Fruit fly (Drosophila melanogaster) whole organism, embryonic: ENCODE results near the gene ND-PDSW.

Source experiments
- Atf-2 ChIP-seq: fragments of 200-800 bp; sonication (Bioruptor generic); optimal IDR thresholded peaks from 2 replicates; lab custom pipeline; 2016; ENCODE audit warnings: missing biosample characterization, missing genetic modification characterization
- CG10209 ChIP-seq: fragments of 200-800 bp; sonication (Bioruptor generic); optimal IDR thresholded peaks from 3 replicates; lab custom pipeline; 2017; ENCODE audit warnings: missing biosample characterization, mild to moderate bottlenecking, missing genetic modification characterization, missing genetic modification reagents
- CG1024 ChIP-seq: fragments of 200-800 bp; sonication (Bioruptor generic); IDR thresholded peaks from 2 replicates; pipeline ENCODE4 v1.3.6; 2022; ENCODE audit warnings: missing biosample characterization, missing genetic modification characterization
- CG10654 ChIP-seq: fragments of 200-800 bp; sonication (Bioruptor generic); optimal IDR thresholded peaks from 2 replicates; lab custom pipeline; 2016; ENCODE audit warnings: missing biosample characterization, missing genetic modification characterization
- CG12236 ChIP-seq: fragments of 200-800 bp; sonication (Bioruptor generic); optimal IDR thresholded peaks from 2 replicates; lab custom pipeline; 2016; ENCODE audit warnings: missing biosample characterization, missing genetic modification characterization
- CG12769 ChIP-seq: fragments of 200-800 bp; sonication (Bioruptor generic); optimal IDR thresholded peaks from 2 replicates; lab custom pipeline; 2019; ENCODE audit warnings: missing biosample characterization, mild to moderate bottlenecking, missing genetic modification characterization, moderate library complexity
- CG13287 ChIP-seq: fragments of 200-800 bp; sonication (Bioruptor generic); IDR thresholded peaks from 2 replicates; pipeline ENCODE4 v1.3.6; 2022; ENCODE audit warnings: missing biosample characterization, missing genetic modification characterization; ENCODE audit not compliant: partially characterized antibody
- CG15011 ChIP-seq: fragments of 200-800 bp; sonication (Bioruptor generic); optimal IDR thresholded peaks from 3 replicates; lab custom pipeline; 2018; ENCODE audit warnings: missing biosample characterization, mild to moderate bottlenecking, missing genetic modification characterization
- CG1647 ChIP-seq: fragments of 200-800 bp; sonication (Bioruptor generic); optimal IDR thresholded peaks from 3 replicates; lab custom pipeline; 2016; ENCODE audit warnings: missing biosample characterization, missing genetic modification characterization
- CG17186 ChIP-seq: fragments of 200-800 bp; sonication (Bioruptor generic); optimal IDR thresholded peaks from 3 replicates; lab custom pipeline; 2017; ENCODE audit warnings: missing biosample characterization, missing genetic modification reagents, missing genetic modification characterization
- CG17328 ChIP-seq: fragments of 200-800 bp; sonication (Bioruptor generic); IDR thresholded peaks from 2 replicates; pipeline ENCODE4 v1.3.6; 2022; ENCODE audit warnings: missing biosample characterization, missing genetic modification characterization
- CG17612 ChIP-seq: fragments of 200-800 bp; sonication (Bioruptor generic); IDR thresholded peaks from 2 replicates; pipeline ENCODE4 v1.3.6; 2022; ENCODE audit warnings: missing biosample characterization, missing genetic modification characterization
- CG18764 ChIP-seq: fragments of 200-800 bp; sonication (Bioruptor generic); optimal IDR thresholded peaks from 3 replicates; lab custom pipeline; 2016; ENCODE audit warnings: missing biosample characterization, missing genetic modification characterization
- CG2120 ChIP-seq: fragments of 200-800 bp; sonication (Bioruptor generic); optimal IDR thresholded peaks from 3 replicates; lab custom pipeline; 2016; ENCODE audit warnings: missing biosample characterization, missing genetic modification characterization
- CG31441 ChIP-seq: fragments of 200-800 bp; sonication (Bioruptor generic); IDR thresholded peaks from 2 replicates; pipeline ENCODE4 v1.3.6; 2022; ENCODE audit warnings: missing biosample characterization, missing genetic modification characterization
- CG6854 ChIP-seq: fragments of 200-800 bp; sonication (Bioruptor generic); optimal IDR thresholded peaks from 3 replicates; lab custom pipeline; 2017; ENCODE audit warnings: missing biosample characterization, mild to moderate bottlenecking, missing genetic modification characterization
- D19B ChIP-seq: fragments of 200-800 bp; sonication (Bioruptor generic); optimal IDR thresholded peaks from 2 replicates; lab custom pipeline; 2017; ENCODE audit warnings: missing biosample characterization, mild to moderate bottlenecking, missing genetic modification characterization
- Dref ChIP-seq: fragments of 200-800 bp; sonication (Bioruptor generic); IDR thresholded peaks from 2 replicates; pipeline ENCODE4 v1.3.6; 2022; ENCODE audit warnings: missing biosample characterization, missing genetic modification characterization
- HLH54F ChIP-seq: fragments of 200-800 bp; sonication (Bioruptor generic); optimal IDR thresholded peaks from 3 replicates; lab custom pipeline; 2016; ENCODE audit warnings: missing biosample characterization, missing genetic modification characterization
- Hmx ChIP-seq: fragments of 200-800 bp; sonication (Bioruptor generic); optimal IDR thresholded peaks from 2 replicates; lab custom pipeline; 2016; ENCODE audit warnings: missing biosample characterization, missing genetic modification characterization
- Hr3 ChIP-seq: fragments of 200-800 bp; sonication (Bioruptor generic); optimal IDR thresholded peaks from 3 replicates; lab custom pipeline; 2016; ENCODE audit warnings: missing biosample characterization, missing genetic modification characterization
- Meics ChIP-seq: fragments of 200-800 bp; sonication (Bioruptor generic); optimal IDR thresholded peaks from 2 replicates; lab custom pipeline; 2017; ENCODE audit warnings: missing biosample characterization, mild to moderate bottlenecking, missing genetic modification characterization
- NFAT ChIP-seq: fragments of 200-800 bp; sonication (Bioruptor generic); IDR thresholded peaks from 2 replicates; pipeline ENCODE4 v1.3.6; 2022; ENCODE audit warnings: missing biosample characterization, missing genetic modification characterization
- Neu2 ChIP-seq: fragments of 200-800 bp; sonication (Bioruptor generic); optimal IDR thresholded peaks from 3 replicates; lab custom pipeline; 2016; ENCODE audit warnings: missing biosample characterization, missing genetic modification characterization, borderline replicate concordance
- Sox102F ChIP-seq: fragments of 200-800 bp; sonication (Bioruptor generic); optimal IDR thresholded peaks from 2 replicates; lab custom pipeline; 2018; ENCODE audit warnings: missing biosample characterization, mild to moderate bottlenecking, missing genetic modification characterization, moderate library complexity
- ab ChIP-seq: fragments of 200-800 bp; sonication (Bioruptor generic); optimal IDR thresholded peaks from 2 replicates; lab custom pipeline; 2016; ENCODE audit warnings: missing biosample characterization, missing genetic modification characterization
- abd-A ChIP-seq: fragments of 200-800 bp; sonication (Bioruptor generic); optimal IDR thresholded peaks from 3 replicates; lab custom pipeline; 2019; ENCODE audit warnings: missing biosample characterization, mild to moderate bottlenecking, missing genetic modification characterization, moderate library complexity
- ac ChIP-seq: fragments of 200-800 bp; sonication (Bioruptor generic); optimal IDR thresholded peaks from 3 replicates; lab custom pipeline; 2017; ENCODE audit warnings: missing biosample characterization, mild to moderate bottlenecking, missing genetic modification characterization
- ara ChIP-seq: fragments of 200-800 bp; sonication (Bioruptor generic); IDR thresholded peaks from 2 replicates; pipeline ENCODE4 v1.3.6; 2022; ENCODE audit warnings: missing biosample characterization, missing genetic modification characterization
- bowl ChIP-seq: fragments of 200-800 bp; sonication (Bioruptor generic); IDR thresholded peaks from 2 replicates; pipeline ENCODE4 v1.3.6; 2022; ENCODE audit warnings: missing biosample characterization, missing genetic modification characterization
- chinmo ChIP-seq: fragments of 200-800 bp; sonication (Bioruptor generic); IDR thresholded peaks from 4 replicates; pipeline ENCODE4 v1.3.6; 2022; ENCODE audit warnings: missing biosample characterization, missing genetic modification characterization; ENCODE audit not compliant: partially characterized antibody
- cwo ChIP-seq: fragments of 200-800 bp; sonication (Bioruptor generic); optimal IDR thresholded peaks from 3 replicates; lab custom pipeline; 2017; ENCODE audit warnings: missing biosample characterization, missing genetic modification characterization, mild to moderate bottlenecking, moderate library complexity, missing genetic modification reagents
- exex ChIP-seq: fragments of 200-800 bp; sonication (Bioruptor generic); optimal IDR thresholded peaks from 4 replicates; lab custom pipeline; 2018; ENCODE audit warnings: missing biosample characterization, mild to moderate bottlenecking, missing genetic modification characterization, moderate library complexity
- grau ChIP-seq: fragments of 200-800 bp; optimal IDR thresholded peaks from 3 replicates; lab custom pipeline; 2019; ENCODE audit warnings: missing biosample characterization, mild to moderate bottlenecking, missing genetic modification characterization, moderate library complexity
- h ChIP-seq: fragments of >200 bp; optimal IDR thresholded peaks from 2 replicates; lab custom pipeline; 2017
- ham ChIP-seq: fragments of 200-800 bp; sonication (Bioruptor generic); IDR thresholded peaks from 2 replicates; pipeline ENCODE4 v1.3.6; 2022; ENCODE audit warnings: missing biosample characterization, missing genetic modification characterization
- jigr1 ChIP-seq: fragments of 200-800 bp; sonication (Bioruptor generic); IDR thresholded peaks from 3 replicates; pipeline ENCODE4 v1.3.6; 2022; ENCODE audit warnings: missing biosample characterization, missing genetic modification characterization
- jumu ChIP-seq: fragments of 200-800 bp; sonication (Bioruptor generic); optimal IDR thresholded peaks from 3 replicates; lab custom pipeline; 2016; ENCODE audit warnings: missing biosample characterization, missing genetic modification characterization
- knrl ChIP-seq: fragments of 200-800 bp; sonication (Bioruptor generic); IDR thresholded peaks from 3 replicates; pipeline ENCODE4 v1.3.6; 2022; ENCODE audit warnings: missing biosample characterization, missing genetic modification characterization; ENCODE audit not compliant: partially characterized antibody
- lilli ChIP-seq: fragments of 200-800 bp; sonication (Bioruptor generic); optimal IDR thresholded peaks from 3 replicates; lab custom pipeline; 2016; ENCODE audit warnings: missing biosample characterization, missing genetic modification characterization
- lmd ChIP-seq: fragments of 200-800 bp; sonication (Bioruptor generic); IDR thresholded peaks from 2 replicates; pipeline ENCODE4 v1.3.6; 2022; ENCODE audit warnings: missing biosample characterization, missing genetic modification characterization
- pros ChIP-seq: fragments of 200-800 bp; sonication (Bioruptor generic); optimal IDR thresholded peaks from 3 replicates; lab custom pipeline; 2019; ENCODE audit warnings: missing biosample characterization, mild to moderate bottlenecking, missing genetic modification characterization, moderate library complexity
- psq ChIP-seq: fragments of 200-800 bp; sonication (Bioruptor generic); optimal IDR thresholded peaks from 2 replicates; lab custom pipeline; 2017; ENCODE audit warnings: missing biosample characterization, missing genetic modification characterization
- sd ChIP-seq: fragments of 200-800 bp; sonication (Bioruptor generic); optimal IDR thresholded peaks from 3 replicates; lab custom pipeline; 2018; ENCODE audit warnings: missing biosample characterization, mild to moderate bottlenecking, missing genetic modification characterization, moderate library complexity
- seq ChIP-seq: fragments of 200-800 bp; sonication (Bioruptor generic); IDR thresholded peaks from 2 replicates; pipeline ENCODE4 v1.3.6; 2022; ENCODE audit warnings: missing biosample characterization, missing genetic modification characterization
- slou ChIP-seq: fragments of 200-800 bp; sonication (Bioruptor generic); optimal IDR thresholded peaks from 3 replicates; lab custom pipeline; 2016; ENCODE audit warnings: missing biosample characterization, missing genetic modification characterization
- so ChIP-seq: fragments of 200-800 bp; sonication (Bioruptor generic); IDR thresholded peaks from 3 replicates; pipeline ENCODE4 v1.3.6; 2022; ENCODE audit warnings: missing biosample characterization, missing genetic modification characterization
- unc-4 ChIP-seq: fragments of 200-800 bp; sonication (Bioruptor generic); IDR thresholded peaks from 2 replicates; pipeline ENCODE4 v1.3.6; 2022; ENCODE audit warnings: missing biosample characterization, missing genetic modification characterization; ENCODE audit not compliant: partially characterized antibody
- z ChIP-seq: fragments of 200-800 bp; sonication (Bioruptor generic); IDR thresholded peaks from 3 replicates; pipeline ENCODE4 v1.3.6; 2022; ENCODE audit warnings: missing biosample characterization, missing genetic modification characterization
- zen ChIP-seq: fragments of 200-800 bp; sonication (Bioruptor generic); optimal IDR thresholded peaks from 3 replicates; lab custom pipeline; 2018; ENCODE audit warnings: missing biosample characterization, mild to moderate bottlenecking, missing genetic modification characterization, moderate library complexity

Gene ND-PDSW

dm6 chr2L:3416527-3417304 is 49.2 kb upstream of the ND-PDSW start, which contains the start of gene CG31952 (continued):
- TF ChIP-seq ab (no peak), Neu2 (GFP tag; lab: Kevin White, UChicago) (no peak), grau (tag; lab: Kevin White, UChicago) (peak; percentile 37), lmd (GFP tag; lab: Robert Waterston, UW) (0 out of 2 replicates have a peak, but pooled peaks have one; percentile 6), Sox102F (GFP tag; lab: Kevin White, UChicago) (no peak), CG31441 (GFP tag; lab: Robert Waterston, UW) (no peak), HLH54F (GFP tag; lab: Kevin White, UChicago) (no peak), jigr1 (GFP tag; lab: Robert Waterston, UW) (no peak), jumu (no peak), CG17186 (GFP tag; lab: Kevin White, UChicago) (no peak), CG6854 (GFP tag; lab: Kevin White, UChicago) (no peak), exex (no peak), CG10654 (no peak), CG1647 (GFP tag; lab: Kevin White, UChicago) (no peak), Hr3 (GFP tag; lab: Kevin White, UChicago) (no peak), CG10209 (GFP tag; lab: Kevin White, UChicago) (no peak), Dref (GFP tag; lab: Robert Waterston, UW) (no peak), lilli (GFP tag; lab: Kevin White, UChicago) (peak; percentile 32), CG2120 (GFP tag; lab: Kevin White, UChicago) (peak; percentile 33), seq (GFP tag; lab: Robert Waterston, UW) (0 out of 2 replicates have a peak, but pooled peaks have one; percentile 14), h (lab: Kevin White, UChicago) (no peak), knrl (GFP tag; lab: Robert Waterston, UW) (no peak), D19B (GFP tag; lab: Kevin White, UChicago) (no peak), CG15011 (GFP tag; lab: Kevin White, UChicago) (no peak), so (GFP tag; lab: Robert Waterston, UW) (peak; percentile 59; the same call in 1 of the 3 replicates)

- no peak for TF ChIP-seq cwo (GFP tag; lab: Kevin White, UChicago)
- TF ChIP-seq CG17328 (GFP tag; lab: Robert Waterston, UW) = no peak
- TF ChIP-seq Meics = no peak
- TF ChIP-seq CG13287 (GFP tag; lab: Robert Waterston, UW) = no peak
- no peak for TF ChIP-seq CG18764 (GFP tag; lab: Kevin White, UChicago)
- TF ChIP-seq chinmo (GFP tag; lab: Robert Waterston, UW) = 0 out of 4 replicates have a peak, but pooled peaks have one; percentile 33
- no peak for TF ChIP-seq CG1024 (GFP tag; lab: Robert Waterston, UW)
- peak; percentile 81 for TF ChIP-seq CG12769
- peak; percentile 33 for TF ChIP-seq sd (tag; lab: Kevin White, UChicago)
- TF ChIP-seq ac (GFP tag; lab: Kevin White, UChicago) = no peak
- TF ChIP-seq abd-A = peak; percentile 80
- peak; percentile 76 for TF ChIP-seq pros
- TF ChIP-seq ara (GFP tag; lab: Robert Waterston, UW) = no peak
- peak; percentile 76 for TF ChIP-seq z (GFP tag; lab: Robert Waterston, UW)
- TF ChIP-seq Atf-2 (GFP tag; lab: Kevin White, UChicago) = no peak
- TF ChIP-seq NFAT = no peak
- TF ChIP-seq CG12236 (GFP tag; lab: Kevin White, UChicago) = no peak
- TF ChIP-seq Hmx (GFP tag; lab: Kevin White, UChicago) = no peak
- TF ChIP-seq psq (GFP tag; lab: Kevin White, UChicago) = no peak
- no peak for TF ChIP-seq zen (tag; lab: Kevin White, UChicago)
- TF ChIP-seq bowl = no peak
- no peak for TF ChIP-seq grau (tag; lab: Kevin White, UChicago)
- no peak for TF ChIP-seq slou (GFP tag; lab: Kevin White, UChicago)
- no peak for TF ChIP-seq ham (GFP tag; lab: Robert Waterston, UW)
- TF ChIP-seq unc-4 (GFP tag; lab: Robert Waterston, UW) = no peak
- no peak for TF ChIP-seq CG17612
Observed at dm6 chr2L:3417613-3418012, 48.3 kb upstream of the ND-PDSW start.
